Fruit fly (Drosophila melanogaster): ENCODE data around the gene CG3176.

The CG3176 gene

DNA sequence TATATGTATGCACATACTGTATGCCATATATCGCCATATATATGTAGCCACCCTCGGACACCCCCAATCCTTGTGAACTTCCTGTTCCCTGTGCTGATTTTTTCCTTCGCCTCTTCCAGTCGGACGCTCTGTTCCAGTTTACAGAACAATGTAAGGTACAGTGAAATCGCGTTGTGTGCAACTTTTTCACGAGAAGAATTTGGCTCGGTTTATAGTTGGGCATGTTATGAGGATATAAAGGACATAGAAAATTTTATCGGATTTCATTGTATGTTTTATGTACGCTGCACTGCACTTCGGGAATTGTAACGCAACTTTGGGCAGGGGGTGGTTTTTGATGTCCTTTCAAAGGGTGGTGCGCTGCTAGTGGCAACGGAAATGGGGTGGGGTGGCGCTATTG lies 42.7 kb downstream of the CG3176 start (continued):
- no peak for TF ChIP-seq CrebB (tag; optimal IDR thresholded peaks at IDR 0.05)
- TF ChIP-seq CG16815 (GFP tag; optimal IDR thresholded peaks at IDR 0.05): no peak
- no peak for TF ChIP-seq CG31388 (GFP tag; optimal IDR thresholded peaks at IDR 0.05)
- TF ChIP-seq Hmx (GFP tag; optimal IDR thresholded peaks at IDR 0.05): no peak
- TF ChIP-seq CG3281 (GFP tag; optimal IDR thresholded peaks at IDR 0.05): no peak
- no peak for TF ChIP-seq her (GFP tag; optimal IDR thresholded peaks at IDR 0.05)
- 0 out of 2 replicates have a peak, but pooled peaks have one; percentile 18 for TF ChIP-seq Drgx (GFP tag; IDR thresholded peaks at IDR 0.05)
- 0 out of 2 replicates have a peak, but pooled peaks have one; percentile 10 for TF ChIP-seq sob (GFP tag; IDR thresholded peaks at IDR 0.05)
- TF ChIP-seq cg (GFP tag; optimal IDR thresholded peaks at IDR 0.05): no peak
- no peak for TF ChIP-seq zfh1 (GFP tag; IDR thresholded peaks at IDR 0.05)
- peak in 1 of 2 experiments; percentile 27 for TF ChIP-seq bsh (GFP tag; optimal IDR thresholded peaks at IDR 0.05)
- TF ChIP-seq CG12769 (tag; optimal IDR thresholded peaks at IDR 0.05): peak; percentile 52
- TF ChIP-seq CG7839 (tag; optimal IDR thresholded peaks at IDR 0.05): peak; percentile 11
- peak; percentile 8 for TF ChIP-seq CG12391 (tag; optimal IDR thresholded peaks at IDR 0.05)
- TF ChIP-seq mam (GFP tag; optimal IDR thresholded peaks at IDR 0.05): no peak
- no peak for TF ChIP-seq Lim3 (GFP tag; IDR thresholded peaks at IDR 0.05)
- no peak for TF ChIP-seq CG8388 (GFP tag; optimal IDR thresholded peaks at IDR 0.05)
- peak; percentile 5 for TF ChIP-seq Deaf1 (tag; optimal IDR thresholded peaks at IDR 0.05)
- TF ChIP-seq CG8478 (optimal IDR thresholded peaks at IDR 0.05): no peak
- TF ChIP-seq Kr (GFP tag; optimal IDR thresholded peaks at IDR 0.05): no peak
- TF ChIP-seq pnt (GFP tag; optimal IDR thresholded peaks at IDR 0.05): no peak
- TF ChIP-seq CG5245 (GFP tag; optimal IDR thresholded peaks at IDR 0.05): no peak
- no peak for TF ChIP-seq fd102C (GFP tag; optimal IDR thresholded peaks at IDR 0.05)
- TF ChIP-seq CG15696 (tag; optimal IDR thresholded peaks at IDR 0.05): peak; percentile 0
- no peak for TF ChIP-seq Sry-δ (GFP tag; optimal IDR thresholded peaks at IDR 0.05)
- no peak for TF ChIP-seq hkb (optimal IDR thresholded peaks at IDR 0.05)
- peak; percentile 48; the same call in 1 of the 2 replicates for TF ChIP-seq hkb (GFP tag; IDR thresholded peaks at IDR 0.05)
- peak; percentile 37; the same call in 1 of the 2 replicates for TF ChIP-seq Atf6 (GFP tag; IDR thresholded peaks at IDR 0.05)
- TF ChIP-seq CG2678 (tag; optimal IDR thresholded peaks at IDR 0.05): peak; percentile 47
- TF ChIP-seq lab (GFP tag; optimal IDR thresholded peaks at IDR 0.05): peak; percentile 52
- TF ChIP-seq dan (GFP tag; IDR thresholded peaks at IDR 0.05): no peak
- peak; percentile 3 for TF ChIP-seq CG7556 (GFP tag; optimal IDR thresholded peaks at IDR 0.05)
- no peak for TF ChIP-seq CG2129 (GFP tag; IDR thresholded peaks at IDR 0.05; ENCODE audit: partially characterized antibody)
- no peak for TF ChIP-seq eyg (GFP tag; optimal IDR thresholded peaks at IDR 0.05)
- peak; percentile 21 for TF ChIP-seq CG1603 (tag; optimal IDR thresholded peaks at IDR 0.05)
- TF ChIP-seq CG17359 (tag; optimal IDR thresholded peaks at IDR 0.05): peak; percentile 2
- no peak for TF ChIP-seq CG8359 (GFP tag; optimal IDR thresholded peaks at IDR 0.05; ENCODE audit: borderline replicate concordance)
- peak; percentile 16 for TF ChIP-seq CG15514 (GFP tag; optimal IDR thresholded peaks at IDR 0.05)
- TF ChIP-seq CG2712 (tag; optimal IDR thresholded peaks at IDR 0.05): peak; percentile 7
- no peak for TF ChIP-seq Sin3A (optimal IDR thresholded peaks at IDR 0.05)
- TF ChIP-seq Hsf (GFP tag; optimal IDR thresholded peaks at IDR 0.05): peak; percentile 18
- TF ChIP-seq Atf-2 (GFP tag; optimal IDR thresholded peaks at IDR 0.05): no peak
- 0 out of 2 replicates have a peak, but pooled peaks have one; percentile 8 for TF ChIP-seq sisA (GFP tag; IDR thresholded peaks at IDR 0.05)
- peak; percentile 21; the same call in 1 of the 2 replicates for TF ChIP-seq Ptx1 (GFP tag; IDR thresholded peaks at IDR 0.05)
- peak; percentile 35 for TF ChIP-seq lmd (GFP tag; IDR thresholded peaks at IDR 0.05)
- TF ChIP-seq CG9817 (tag; optimal IDR thresholded peaks at IDR 0.05): no peak
- TF ChIP-seq sens (GFP tag): peak; percentile 85
- TF ChIP-seq D (optimal IDR thresholded peaks at IDR 0.05): no peak
- no peak for TF ChIP-seq D (GFP tag; optimal IDR thresholded peaks at IDR 0.05)
- 0 out of 4 replicates have a peak, but pooled peaks have one; percentile 24 for TF ChIP-seq Gug (GFP tag; IDR thresholded peaks at IDR 0.05)
- TF ChIP-seq Doc3 (GFP tag; IDR thresholded peaks at IDR 0.05; ENCODE audit: partially characterized antibody): no peak
- TF ChIP-seq gsb (GFP tag; IDR thresholded peaks at IDR 0.05): no peak

Data from whole organism, embryonic.